Fruit fly (Drosophila melanogaster) whole organism, wandering third instar larva: Measurements from ENCODE around the gene prd1.

Source experiments
- CG9705 ChIP-seq: fragments of 200-800 bp; sonication (Bioruptor generic); optimal IDR thresholded peaks from 2 replicates; lab custom pipeline; 2018; ENCODE audit warnings: missing biosample characterization, mild to moderate bottlenecking, missing genetic modification characterization
- Sp1 ChIP-seq: fragments of 200-800 bp; sonication (Bioruptor generic); optimal IDR thresholded peaks from 3 replicates; lab custom pipeline; 2019; ENCODE audit warnings: missing biosample characterization, mild to moderate bottlenecking, missing genetic modification characterization, moderate library complexity
- dsf ChIP-seq: sonication (Bioruptor generic); optimal IDR thresholded peaks from 2 replicates; lab custom pipeline; 2016; ENCODE audit warnings: missing biosample characterization, missing genetic modification characterization, borderline replicate concordance
- sage ChIP-seq: fragments of 200-800 bp; sonication (Bioruptor generic); optimal IDR thresholded peaks from 2 replicates; lab custom pipeline; 2016; ENCODE audit warnings: missing biosample characterization, mild to moderate bottlenecking, missing genetic modification characterization

- TF ChIP-seq CG9705 (no peak), dsf (GFP tag; lab: Kevin White, UChicago) (no peak), Sp1 (GFP tag; lab: Kevin White, UChicago) (no peak), sage (GFP tag; lab: Kevin White, UChicago) (no peak)
Observed at dm6 chr3R:11806753-11807152, 19.9 kb upstream of the prd1 start.
